Fruit fly (Drosophila melanogaster) whole organism, embryonic: ENCODE measurements around the gene NK7.1.

ENCODE experiments used
- Ada2b ChIP-seq: fragments of 200-800 bp; sonication (Bioruptor generic); IDR thresholded peaks from 2 replicates; pipeline ENCODE4 v1.3.6; 2022; ENCODE audit warnings: missing biosample characterization, missing genetic modification characterization
- Bdp1 ChIP-seq: fragments of 200-800 bp; sonication (Bioruptor generic); optimal IDR thresholded peaks from 3 replicates; lab custom pipeline; 2016; ENCODE audit warnings: missing biosample characterization, missing genetic modification characterization
- CG10147 ChIP-seq: fragments of 200-800 bp; sonication (Bioruptor generic); optimal IDR thresholded peaks from 2 replicates; lab custom pipeline; 2019; ENCODE audit warnings: missing biosample characterization, mild to moderate bottlenecking, missing genetic modification characterization, moderate library complexity
- CG10267 ChIP-seq: fragments of 200-800 bp; sonication (Bioruptor generic); optimal IDR thresholded peaks from 2 replicates; lab custom pipeline; 2018; ENCODE audit warnings: missing biosample characterization, mild to moderate bottlenecking, missing genetic modification characterization, moderate library complexity
- CG11247 ChIP-seq: fragments of 200-800 bp; sonication (Bioruptor generic); IDR thresholded peaks from 2 replicates; pipeline ENCODE4 v1.3.6; 2022; ENCODE audit warnings: missing biosample characterization, missing genetic modification characterization
- CG1233 ChIP-seq: fragments of 200-800 bp; sonication (Bioruptor generic); optimal IDR thresholded peaks from 4 replicates; lab custom pipeline; 2018; ENCODE audit warnings: missing biosample characterization, mild to moderate bottlenecking, missing genetic modification characterization
- CG13624 ChIP-seq: fragments of 200-800 bp; sonication (Bioruptor generic); optimal IDR thresholded peaks from 2 replicates; lab custom pipeline; 2016; ENCODE audit warnings: missing biosample characterization, missing genetic modification characterization
- CG15479 ChIP-seq: fragments of 200-800 bp; sonication (Bioruptor generic); optimal IDR thresholded peaks from 3 replicates; lab custom pipeline; 2019; ENCODE audit warnings: missing biosample characterization, mild to moderate bottlenecking, missing genetic modification characterization, moderate library complexity
- CG15601 ChIP-seq: fragments of 200-800 bp; sonication (Bioruptor generic); optimal IDR thresholded peaks from 3 replicates; lab custom pipeline; 2019; ENCODE audit warnings: missing biosample characterization, mild to moderate bottlenecking, missing genetic modification characterization, moderate library complexity
- CG16863 ChIP-seq: fragments of 200-800 bp; sonication (Bioruptor generic); optimal IDR thresholded peaks from 3 replicates; lab custom pipeline; 2016; ENCODE audit warnings: missing biosample characterization, missing genetic modification characterization
- CG17328 ChIP-seq: fragments of 200-800 bp; sonication (Bioruptor generic); IDR thresholded peaks from 2 replicates; pipeline ENCODE4 v1.3.6; 2022; ENCODE audit warnings: missing biosample characterization, missing genetic modification characterization
- CG18262 ChIP-seq: fragments of 200-800 bp; optimal IDR thresholded peaks from 3 replicates; lab custom pipeline; 2019; ENCODE audit warnings: missing biosample characterization, mild to moderate bottlenecking, missing genetic modification characterization, moderate library complexity
- CG2875 ChIP-seq: fragments of 200-800 bp; sonication (Bioruptor generic); optimal IDR thresholded peaks from 2 replicates; lab custom pipeline; 2017; ENCODE audit warnings: missing biosample characterization, mild to moderate bottlenecking, missing genetic modification characterization, missing genetic modification reagents
- CG5245 ChIP-seq: fragments of 200-800 bp; sonication (Bioruptor generic); optimal IDR thresholded peaks from 3 replicates; lab custom pipeline; 2016; ENCODE audit warnings: missing biosample characterization, missing genetic modification characterization
- CG7357 ChIP-seq: fragments of 200-800 bp; sonication (Bioruptor generic); IDR thresholded peaks from 3 replicates; pipeline ENCODE4 v1.3.6; 2022; ENCODE audit warnings: missing biosample characterization, missing genetic modification characterization
- CG7963 ChIP-seq: fragments of 200-800 bp; sonication (Bioruptor generic); IDR thresholded peaks from 3 replicates; pipeline ENCODE4 v1.3.6; 2022; ENCODE audit warnings: missing biosample characterization, missing genetic modification characterization; ENCODE audit not compliant: partially characterized antibody
- CG9437 ChIP-seq: fragments of 200-800 bp; sonication (Bioruptor generic); optimal IDR thresholded peaks from 2 replicates; lab custom pipeline; 2018; ENCODE audit warnings: missing biosample characterization, mild to moderate bottlenecking, missing genetic modification characterization
- CG9797 ChIP-seq: fragments of 200-800 bp; sonication (Bioruptor generic); optimal IDR thresholded peaks from 3 replicates; lab custom pipeline; 2018; ENCODE audit warnings: missing biosample characterization, mild to moderate bottlenecking, missing genetic modification characterization
- CoRest ChIP-seq: fragments of 200-800 bp; sonication (Bioruptor generic); optimal IDR thresholded peaks from 3 replicates; lab custom pipeline; 2018; ENCODE audit warnings: missing biosample characterization, mild to moderate bottlenecking, missing genetic modification characterization, moderate library complexity
- Drgx ChIP-seq: fragments of 200-800 bp; sonication (Bioruptor generic); IDR thresholded peaks from 2 replicates; pipeline ENCODE4 v1.3.6; 2022; ENCODE audit warnings: missing biosample characterization, missing genetic modification characterization
- Ets65A ChIP-seq: fragments of 200-800 bp; sonication (Bioruptor generic); peaks from one replicate; lab custom pipeline; 2016; ENCODE audit warnings: missing biosample characterization, missing genetic modification characterization
- H2.0 ChIP-seq: fragments of 200-800 bp; sonication (Bioruptor generic); IDR thresholded peaks from 2 replicates; pipeline ENCODE4 v1.3.6; 2022; ENCODE audit warnings: missing biosample characterization, missing genetic modification characterization
- HLH4C ChIP-seq: fragments of 200-800 bp; sonication (Bioruptor generic); IDR thresholded peaks from 3 replicates; pipeline ENCODE4 v1.3.6; 2022; ENCODE audit warnings: missing biosample characterization, missing genetic modification characterization; ENCODE audit not compliant: partially characterized antibody
- Hand ChIP-seq: fragments of 200-800 bp; sonication (Bioruptor generic); optimal IDR thresholded peaks from 2 replicates; lab custom pipeline; 2017; ENCODE audit warnings: mild to moderate bottlenecking, missing biosample characterization, missing genetic modification reagents, missing genetic modification characterization
- Hey ChIP-seq: fragments of 200-800 bp; sonication (Bioruptor generic); optimal IDR thresholded peaks from 3 replicates; lab custom pipeline; 2018; ENCODE audit warnings: missing biosample characterization, mild to moderate bottlenecking, missing genetic modification characterization
- Hr39 ChIP-seq: fragments of >200 bp; optimal IDR thresholded peaks from 2 replicates; lab custom pipeline; 2017
- Hsf ChIP-seq: fragments of 200-800 bp; sonication (Bioruptor generic); optimal IDR thresholded peaks from 3 replicates; lab custom pipeline; 2016; ENCODE audit warnings: missing biosample characterization, missing genetic modification characterization
- MTF-1 ChIP-seq: fragments of 200-800 bp; sonication (Bioruptor generic); optimal IDR thresholded peaks from 2 replicates; lab custom pipeline; 2018; ENCODE audit warnings: missing biosample characterization, mild to moderate bottlenecking, missing genetic modification characterization, borderline replicate concordance
- Mes4 ChIP-seq: fragments of 200-800 bp; sonication (Bioruptor generic); optimal IDR thresholded peaks from 2 replicates; lab custom pipeline; 2016; ENCODE audit warnings: missing biosample characterization, missing genetic modification characterization
- Oli ChIP-seq: fragments of 200-800 bp; sonication (Bioruptor generic); optimal IDR thresholded peaks from 2 replicates; lab custom pipeline; 2018; ENCODE audit warnings: missing biosample characterization, mild to moderate bottlenecking, missing genetic modification characterization, moderate library complexity
- Side ChIP-seq: fragments of 200-800 bp; sonication (Bioruptor generic); optimal IDR thresholded peaks from 2 replicates; lab custom pipeline; 2016; ENCODE audit warnings: missing biosample characterization, missing genetic modification characterization
- Trl ChIP-seq, 3 experiments: fragments of >200 bp in 2 of 3; fragments of 200-800 bp in 1 of 3; sonication (Bioruptor generic) in 1 of 3; optimal IDR thresholded peaks; 2 replicates in 1 of 3; 3 replicates in 2 of 3; lab custom pipeline; 2016 to 2017; ENCODE audit warnings: missing biosample characterization in 1 of 3, missing genetic modification characterization in 1 of 3
- bsh ChIP-seq, 2 experiments: fragments of 200-800 bp; sonication (Bioruptor generic); optimal IDR thresholded peaks; 2 replicates each; lab custom pipeline; 2017 to 2018; ENCODE audit warnings: mild to moderate bottlenecking in 2 of 2, missing biosample characterization in 2 of 2, missing genetic modification characterization in 2 of 2, moderate library complexity in 1 of 2
- cwo ChIP-seq: fragments of 200-800 bp; sonication (Bioruptor generic); optimal IDR thresholded peaks from 3 replicates; lab custom pipeline; 2017; ENCODE audit warnings: missing biosample characterization, missing genetic modification characterization, mild to moderate bottlenecking, moderate library complexity, missing genetic modification reagents
- disco-r ChIP-seq: fragments of 200-800 bp; sonication (Bioruptor generic); optimal IDR thresholded peaks from 2 replicates; lab custom pipeline; 2016; ENCODE audit warnings: missing biosample characterization, missing genetic modification characterization
- ems ChIP-seq: fragments of 200-800 bp; sonication (Bioruptor generic); optimal IDR thresholded peaks from 3 replicates; lab custom pipeline; 2016; ENCODE audit warnings: missing biosample characterization, missing genetic modification characterization
- fd102C ChIP-seq: fragments of 200-800 bp; sonication (Bioruptor generic); optimal IDR thresholded peaks from 2 replicates; lab custom pipeline; 2018; ENCODE audit warnings: missing biosample characterization, mild to moderate bottlenecking, missing genetic modification characterization, moderate library complexity
- gem ChIP-seq: fragments of 200-800 bp; sonication (Bioruptor generic); optimal IDR thresholded peaks from 2 replicates; lab custom pipeline; 2019; ENCODE audit warnings: missing biosample characterization, mild to moderate bottlenecking, missing genetic modification characterization, moderate library complexity
- gsb ChIP-seq: fragments of 200-800 bp; sonication (Bioruptor generic); IDR thresholded peaks from 2 replicates; pipeline ENCODE4 v1.3.6; 2022; ENCODE audit warnings: missing biosample characterization, missing genetic modification characterization
- hkb ChIP-seq, 2 experiments: fragments of 200-800 bp in 1 of 2; fragments of >200 bp in 1 of 2; sonication (Bioruptor generic) in 1 of 2; IDR thresholded peaks in 1 of 2; optimal IDR thresholded peaks in 1 of 2; 2 replicates each; pipeline versions ENCODE4 v1.3.6 to Lab custom; 2017 to 2022; ENCODE audit warnings: missing biosample characterization in 1 of 2, missing genetic modification characterization in 1 of 2
- hth ChIP-seq: fragments of >200 bp; optimal IDR thresholded peaks from 2 replicates; lab custom pipeline; 2017; ENCODE audit warnings: inconsistent platforms
- kni ChIP-seq: fragments of 200-800 bp; sonication (Bioruptor generic); optimal IDR thresholded peaks from 3 replicates; lab custom pipeline; 2017; ENCODE audit warnings: mild to moderate bottlenecking, missing biosample characterization, missing genetic modification reagents, missing genetic modification characterization
- repo ChIP-seq: fragments of 200-800 bp; sonication (Bioruptor generic); optimal IDR thresholded peaks from 2 replicates; lab custom pipeline; 2016; ENCODE audit warnings: missing biosample characterization, missing genetic modification characterization
- schlank ChIP-seq: fragments of 200-800 bp; sonication (Bioruptor generic); optimal IDR thresholded peaks from 2 replicates; lab custom pipeline; 2018; ENCODE audit warnings: missing biosample characterization, mild to moderate bottlenecking, missing genetic modification characterization
- sens ChIP-seq: fragments of 200-800 bp; sonication (Bioruptor generic); peaks from one replicate; lab custom pipeline; 2016; ENCODE audit warnings: missing biosample characterization, missing genetic modification characterization
- sisA ChIP-seq: fragments of 200-800 bp; sonication (Bioruptor generic); IDR thresholded peaks from 2 replicates; pipeline ENCODE4 v1.3.6; 2022; ENCODE audit warnings: missing biosample characterization, missing genetic modification characterization
- tap ChIP-seq: fragments of 200-800 bp; optimal IDR thresholded peaks from 3 replicates; lab custom pipeline; 2019; ENCODE audit warnings: missing biosample characterization, mild to moderate bottlenecking, missing genetic modification characterization, moderate library complexity
- ttk ChIP-seq: fragments of 200-800 bp; sonication (Bioruptor generic); IDR thresholded peaks from 2 replicates; pipeline ENCODE4 v2.1.2; 2022; ENCODE audit warnings: missing biosample characterization, missing genetic modification characterization
- usp ChIP-seq: fragments of >200 bp; optimal IDR thresholded peaks from 2 replicates; lab custom pipeline; 2017; ENCODE audit warnings: missing biosample characterization, missing genetic modification characterization
- wdn ChIP-seq: fragments of 200-800 bp; sonication (Bioruptor generic); IDR thresholded peaks from 2 replicates; pipeline ENCODE4 v1.3.6; 2022; ENCODE audit warnings: missing biosample characterization, missing genetic modification characterization
- z ChIP-seq: fragments of 200-800 bp; sonication (Bioruptor generic); IDR thresholded peaks from 3 replicates; pipeline ENCODE4 v1.3.6; 2022; ENCODE audit warnings: missing biosample characterization, missing genetic modification characterization

The NK7.1 gene

DNA sequence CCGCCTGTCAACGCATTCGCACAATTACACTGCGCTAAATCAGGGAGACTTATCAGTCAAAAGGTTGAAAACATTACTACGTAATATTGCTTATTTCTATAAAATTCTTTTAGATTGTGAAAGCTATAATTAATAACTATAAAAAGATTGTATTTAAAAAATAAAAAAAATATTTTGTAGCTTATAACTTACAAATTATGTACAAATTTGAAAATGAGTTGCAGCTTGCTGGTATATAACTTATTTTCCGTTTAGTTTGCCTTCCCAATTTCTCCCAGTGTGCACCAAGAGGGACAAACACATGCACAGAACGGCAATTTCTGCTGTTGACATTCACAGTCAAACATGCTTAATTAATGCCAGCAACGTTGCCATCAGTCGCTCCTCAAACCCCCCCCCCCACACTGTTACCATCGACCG lies 19.0 kb downstream of the NK7.1 start (continued):
- no peak for TF ChIP-seq Hand (GFP tag; lab: Kevin White, UChicago)
- no peak for TF ChIP-seq Hr39 (lab: Kevin White, UChicago)
- TF ChIP-seq CG15601 (tag; lab: Kevin White, UChicago) = peak; percentile 46
- TF ChIP-seq sens = peak; percentile 67
- peak; percentile 20 for TF ChIP-seq MTF-1 (GFP tag; lab: Kevin White, UChicago)
- 0 out of 2 replicates have a peak, but pooled peaks have one; percentile 7 for TF ChIP-seq H2.0
- no peak; the same call in none of the 2 replicates for TF ChIP-seq Ada2b (GFP tag; lab: Robert Waterston, UW)
- TF ChIP-seq usp (GFP tag; lab: Kevin White, UChicago) = no peak
- TF ChIP-seq ems (GFP tag; lab: Kevin White, UChicago) = no peak
- TF ChIP-seq CoRest = peak; percentile 77
- no peak for TF ChIP-seq HLH4C (GFP tag; lab: Robert Waterston, UW)
- no peak for TF ChIP-seq Side (GFP tag; lab: Kevin White, UChicago)
- no peak for TF ChIP-seq Bdp1 (GFP tag; lab: Kevin White, UChicago)
- peak; percentile 64; the same call in 1 of the 3 replicates for TF ChIP-seq CG7357 (GFP tag; lab: Robert Waterston, UW)
- TF ChIP-seq cwo = peak; percentile 77
- TF ChIP-seq disco-r = no peak
- no peak for TF ChIP-seq repo
- TF ChIP-seq Mes4 = no peak
- 0 out of 2 replicates have a peak, but pooled peaks have one; percentile 28 for TF ChIP-seq gsb (GFP tag; lab: Robert Waterston, UW)
- peak; percentile 86 for TF ChIP-seq Drgx (GFP tag; lab: Robert Waterston, UW)
- peak; percentile 58 to 60 for TF ChIP-seq bsh (GFP tag; optimal IDR thresholded peaks at IDR 0.05; lab: Kevin White, UChicago)
- TF ChIP-seq hkb (optimal IDR thresholded peaks at IDR 0.05; lab: Kevin White, UChicago) = no peak
- TF ChIP-seq hkb (GFP tag; IDR thresholded peaks at IDR 0.05; lab: Robert Waterston, UW) = peak; percentile 77
- TF ChIP-seq CG11247 (GFP tag; lab: Robert Waterston, UW) = peak; percentile 58; the same call in 1 of the 2 replicates
- TF ChIP-seq Oli (tag; lab: Kevin White, UChicago) = peak; percentile 74
- no peak for TF ChIP-seq Trl (optimal IDR thresholded peaks at IDR 0.05; lab: Kevin White, UChicago)
- TF ChIP-seq Trl (GFP tag; optimal IDR thresholded peaks at IDR 0.05; lab: Kevin White, UChicago) = no peak
- TF ChIP-seq CG1233 (GFP tag; lab: Kevin White, UChicago) = peak; percentile 71
- TF ChIP-seq CG16863 (GFP tag; lab: Kevin White, UChicago) = no peak
- no peak for TF ChIP-seq hth (lab: Kevin White, UChicago)
- TF ChIP-seq tap (tag; lab: Kevin White, UChicago) = peak; percentile 70
- TF ChIP-seq fd102C (GFP tag; lab: Kevin White, UChicago) = no peak
- TF ChIP-seq CG15479 (GFP tag; lab: Kevin White, UChicago) = no peak
- peak; percentile 86 for TF ChIP-seq gem (tag; lab: Kevin White, UChicago)
- TF ChIP-seq CG2875 (GFP tag; lab: Kevin White, UChicago) = peak; percentile 25
- no peak for TF ChIP-seq wdn (GFP tag; lab: Robert Waterston, UW)
- peak; percentile 4 for TF ChIP-seq Hsf (GFP tag; lab: Kevin White, UChicago)
- TF ChIP-seq ttk (GFP tag; lab: Robert Waterston, UW) = peak; percentile 52
- no peak for TF ChIP-seq CG9797
- TF ChIP-seq CG10147 (GFP tag; lab: Kevin White, UChicago) = peak; percentile 86
- TF ChIP-seq schlank (tag; lab: Kevin White, UChicago) = no peak
- TF ChIP-seq kni = no peak
- TF ChIP-seq sisA = peak; percentile 51
- TF ChIP-seq CG5245 = peak; percentile 49
- TF ChIP-seq Hey (tag; lab: Kevin White, UChicago) = no peak
- peak; percentile 81 for TF ChIP-seq CG18262
- no peak for TF ChIP-seq CG13624 (GFP tag; lab: Kevin White, UChicago)
- peak; percentile 59 for TF ChIP-seq CG17328 (GFP tag; lab: Robert Waterston, UW)
- TF ChIP-seq z = no peak
- peak; percentile 71 for TF ChIP-seq CG10267 (tag; lab: Kevin White, UChicago)
- TF ChIP-seq CG9437 (GFP tag; lab: Kevin White, UChicago) = peak; percentile 55
- TF ChIP-seq Ets65A = no peak
- no peak for TF ChIP-seq CG7963 (GFP tag; lab: Robert Waterston, UW)
